Worm (Caenorhabditis elegans) whole organism, L4 larva: ENCODE measurements around the gene R03G8.6.
"Not testable (repeated sequence)": the region's sequence is repeated elsewhere in the genome, so short reads cannot be mapped to it uniquely, and the experiment has no call there.

ENCODE experiments used
- F10B5.3 ChIP-seq: sonication (generic microtip); optimal IDR thresholded peaks from 2 replicates; lab custom pipeline; 2016; ENCODE audit warnings: mild to moderate bottlenecking, missing genetic modification characterization, missing compliant biosample characterization
- F37D6.2 ChIP-seq: sonication (generic microtip); optimal IDR thresholded peaks from 2 replicates; lab custom pipeline; 2016; ENCODE audit warnings: mild to moderate bottlenecking, missing genetic modification characterization, missing compliant biosample characterization
- Y105C5A.15 ChIP-seq: fragments of 200-800 bp; sonication (Bioruptor generic); IDR thresholded peaks from 2 replicates; pipeline ENCODE4 v1.3.6; 2022; ENCODE audit warnings: missing genetic modification characterization, missing compliant biosample characterization
- Y48G9A.11 ChIP-seq: fragments of 200-800 bp; sonication (Bioruptor generic); IDR thresholded peaks from 2 replicates; pipeline ENCODE4 v1.3.6; 2022; ENCODE audit warnings: missing genetic modification reagents, missing genetic modification characterization, missing compliant biosample characterization
- ZK337.2 ChIP-seq: fragments of 200-800 bp; sonication (Bioruptor generic); IDR thresholded peaks from 2 replicates; pipeline ENCODE4 v1.3.6; 2022; ENCODE audit warnings: missing genetic modification reagents, missing genetic modification characterization, missing compliant biosample characterization
- aha-1 ChIP-seq: fragments of 150-350 bp; peaks from one replicate; lab custom pipeline; 2014; ENCODE audit warnings: missing biosample characterization, missing genetic modification characterization
- ceh-32 ChIP-seq: sonication (generic microtip); optimal IDR thresholded peaks from 2 replicates; lab custom pipeline; 2016; ENCODE audit warnings: mild to moderate bottlenecking, missing genetic modification characterization, missing compliant biosample characterization; ENCODE audit not compliant: poor library complexity
- ceh-44 ChIP-seq: fragments of 200-800 bp; sonication (Bioruptor generic); IDR thresholded peaks from 2 replicates; pipeline ENCODE4 v1.3.6; 2022; ENCODE audit warnings: missing genetic modification reagents, missing genetic modification characterization, missing compliant biosample characterization
- ces-1 ChIP-seq: fragments of 150-350 bp; sonication (generic microtip); optimal IDR thresholded peaks from 4 replicates; lab custom pipeline; 2014; ENCODE audit warnings: missing biosample characterization, missing genetic modification reagents, missing genetic modification characterization
- ctbp-1 ChIP-seq: fragments of 200-800 bp; sonication (Bioruptor generic); IDR thresholded peaks from 2 replicates; pipeline ENCODE4 v1.3.6; 2022; ENCODE audit warnings: missing genetic modification reagents, missing genetic modification characterization, missing compliant biosample characterization
- daf-16 ChIP-seq, 3 experiments: sonication (generic microtip); optimal IDR thresholded peaks; 2 replicates each; lab custom pipeline; 2016 to 2017; ENCODE audit warnings: missing genetic modification characterization in 3 of 3, missing genetic modification reagents in 3 of 3, mild to moderate bottlenecking in 2 of 3, missing compliant biosample characterization in 2 of 3, missing biosample characterization in 1 of 3, moderate library complexity in 1 of 3
- daf-19 ChIP-seq: fragments of 200-800 bp; sonication (Bioruptor generic); conservative IDR thresholded peaks from 2 replicates; pipeline ENCODE4 v1.3.6; 2022; ENCODE audit warnings: missing genetic modification characterization, missing compliant biosample characterization
- daf-8 ChIP-seq: fragments of 200-800 bp; sonication (Bioruptor generic); IDR thresholded peaks from 2 replicates; pipeline ENCODE4 v1.3.6; 2022; ENCODE audit warnings: missing genetic modification characterization, missing compliant biosample characterization
- dmd-6 ChIP-seq: fragments of 200-800 bp; sonication (Bioruptor generic); IDR thresholded peaks from 2 replicates; pipeline ENCODE4 v1.3.6; 2022; ENCODE audit warnings: missing genetic modification reagents, missing genetic modification characterization, missing compliant biosample characterization
- dpl-1 ChIP-seq: fragments of 150-350 bp; optimal IDR thresholded peaks from 2 replicates; lab custom pipeline; 2014; ENCODE audit warnings: missing biosample characterization, missing genetic modification reagents, missing genetic modification characterization
- duxl-1 ChIP-seq: sonication (generic microtip); optimal IDR thresholded peaks from 2 replicates; lab custom pipeline; 2016; ENCODE audit warnings: mild to moderate bottlenecking, missing genetic modification characterization, moderate library complexity, missing compliant biosample characterization; ENCODE audit not compliant: poor library complexity
- egl-43 ChIP-seq: fragments of 200-800 bp; sonication (Bioruptor generic); IDR thresholded peaks from 2 replicates; pipeline ENCODE4 v1.3.6; 2022; ENCODE audit warnings: missing genetic modification reagents, missing genetic modification characterization, missing compliant biosample characterization
- fkh-10 ChIP-seq: fragments of 150-350 bp; optimal IDR thresholded peaks from 2 replicates; lab custom pipeline; 2014; ENCODE audit warnings: missing biosample characterization, missing genetic modification reagents, missing genetic modification characterization
- hif-1 ChIP-seq, 2 experiments: sonication (generic microtip); optimal IDR thresholded peaks; 2 replicates each; lab custom pipeline; 2016 to 2017; ENCODE audit warnings: missing compliant biosample characterization in 2 of 2, missing genetic modification characterization in 2 of 2, missing genetic modification reagents in 2 of 2, missing genotype in 2 of 2, mild to moderate bottlenecking in 1 of 2
- hlh-30 ChIP-seq: sonication (generic microtip); optimal IDR thresholded peaks from 2 replicates; lab custom pipeline; 2017; ENCODE audit warnings: antibody characterized with exemption, mild to moderate bottlenecking, missing genetic modification characterization, missing compliant biosample characterization; ENCODE audit not compliant: insufficient read depth
- jun-1 ChIP-seq: fragments of 150-350 bp; optimal IDR thresholded peaks from 2 replicates; lab custom pipeline; 2014; ENCODE audit warnings: missing biosample characterization, missing genetic modification reagents, missing genetic modification characterization
- lin-13 ChIP-seq: fragments of 150-350 bp; optimal IDR thresholded peaks from 2 replicates; lab custom pipeline; 2014; ENCODE audit warnings: missing biosample characterization, missing genetic modification reagents, missing genetic modification characterization
- lsy-2 ChIP-seq, 2 experiments: fragments of 150-350 bp in 1 of 2; sonication (generic microtip) in 1 of 2; optimal IDR thresholded peaks; 2 replicates each; lab custom pipeline; 2014 to 2017; ENCODE audit warnings: missing biosample characterization in 2 of 2, missing genetic modification characterization in 2 of 2
- madf-5 ChIP-seq, 2 experiments: fragments of 200-800 bp; sonication (Bioruptor generic); IDR thresholded peaks; 2 replicates each; pipeline ENCODE4 v1.3.6; 2022; ENCODE audit warnings: missing compliant biosample characterization in 2 of 2, missing genetic modification characterization in 2 of 2
- madf-9 ChIP-seq: fragments of 200-800 bp; sonication (Bioruptor generic); conservative IDR thresholded peaks from 2 replicates; pipeline ENCODE4 v1.3.6; 2022; ENCODE audit warnings: missing genetic modification reagents, missing genetic modification characterization, missing compliant biosample characterization
- mdt-29 ChIP-seq: fragments of 200-800 bp; sonication (Bioruptor generic); IDR thresholded peaks from 2 replicates; pipeline ENCODE4 v1.3.6; 2022; ENCODE audit warnings: missing genetic modification reagents, missing genetic modification characterization, missing compliant biosample characterization
- mep-1 ChIP-seq: fragments of 150-350 bp; sonication (generic microtip); optimal IDR thresholded peaks from 3 replicates; lab custom pipeline; 2014; ENCODE audit warnings: missing biosample characterization, missing genetic modification characterization
- mes-2 ChIP-seq: sonication (generic microtip); optimal IDR thresholded peaks from 2 replicates; lab custom pipeline; 2016; ENCODE audit warnings: missing genotype, mild to moderate bottlenecking, missing genetic modification characterization, missing compliant biosample characterization; ENCODE audit not compliant: poor library complexity, severe bottlenecking
- mxl-2 ChIP-seq: fragments of 200-800 bp; sonication (Bioruptor generic); conservative IDR thresholded peaks from 2 replicates; pipeline ENCODE4 v1.3.6; 2022; ENCODE audit warnings: missing genetic modification reagents, missing genetic modification characterization, missing compliant biosample characterization
- mxl-3 ChIP-seq: fragments of 200-800 bp; sonication (Bioruptor generic); optimal IDR thresholded peaks from 2 replicates; lab custom pipeline; 2018; ENCODE audit warnings: mild to moderate bottlenecking, missing genetic modification characterization, missing compliant biosample characterization
- nhr-11 ChIP-seq: fragments of 150-350 bp; optimal IDR thresholded peaks from 2 replicates; lab custom pipeline; 2014; ENCODE audit warnings: missing biosample characterization, missing genetic modification characterization
- nhr-25 ChIP-seq: sonication (generic microtip); optimal IDR thresholded peaks from 2 replicates; lab custom pipeline; 2017; ENCODE audit warnings: missing genetic modification characterization, mild to moderate bottlenecking, missing compliant biosample characterization, antibody characterized with exemption, moderate library complexity, borderline replicate concordance; ENCODE audit not compliant: insufficient read depth
- nhr-28 ChIP-seq: fragments of 150-350 bp; optimal IDR thresholded peaks from 2 replicates; lab custom pipeline; 2014; ENCODE audit warnings: missing biosample characterization, missing genetic modification characterization
- nhr-41 ChIP-seq: fragments of 200-800 bp; sonication (Bioruptor generic); IDR thresholded peaks from 2 replicates; pipeline ENCODE4 v1.3.6; 2022; ENCODE audit warnings: missing genetic modification reagents, missing genetic modification characterization, missing compliant biosample characterization
- nhr-42 ChIP-seq: fragments of 200-800 bp; sonication (Bioruptor generic); IDR thresholded peaks from 2 replicates; pipeline ENCODE4 v1.3.6; 2022; ENCODE audit warnings: missing genetic modification characterization, missing compliant biosample characterization
- nhr-48 ChIP-seq: sonication (generic microtip); optimal IDR thresholded peaks from 2 replicates; lab custom pipeline; 2016; ENCODE audit warnings: mild to moderate bottlenecking, missing genetic modification characterization, missing compliant biosample characterization
- nhr-6 ChIP-seq: fragments of 150-350 bp; optimal IDR thresholded peaks from 2 replicates; lab custom pipeline; 2014; ENCODE audit warnings: missing biosample characterization, missing genetic modification characterization
- pha-4 ChIP-seq, 2 experiments: fragments of 150-350 bp in 1 of 2; fragments of 200-800 bp in 1 of 2; sonication (Bioruptor generic) in 1 of 2; IDR thresholded peaks in 1 of 2; optimal IDR thresholded peaks in 1 of 2; 2 replicates each; pipeline versions ENCODE4 v1.3.6 to Lab custom; 2014 to 2022; ENCODE audit warnings: missing genetic modification characterization in 2 of 2, missing genetic modification reagents in 2 of 2, missing biosample characterization in 1 of 2, missing compliant biosample characterization in 1 of 2
- pqm-1 ChIP-seq: sonication (generic microtip); optimal IDR thresholded peaks from 2 replicates; lab custom pipeline; 2017; ENCODE audit warnings: missing biosample characterization, missing genetic modification characterization
- rbr-2 ChIP-seq: sonication (generic microtip); optimal IDR thresholded peaks from 2 replicates; lab custom pipeline; 2016; ENCODE audit warnings: missing genotype, missing genetic modification characterization, missing compliant biosample characterization
- set-16 ChIP-seq: fragments of 200-800 bp; sonication (Bioruptor generic); IDR thresholded peaks from 2 replicates; pipeline ENCODE4 v1.3.6; 2022; ENCODE audit warnings: missing genetic modification reagents, missing genetic modification characterization, missing compliant biosample characterization
- spr-1 ChIP-seq: sonication (generic microtip); optimal IDR thresholded peaks from 2 replicates; lab custom pipeline; 2016; ENCODE audit warnings: mild to moderate bottlenecking, missing genetic modification characterization, missing compliant biosample characterization
- tag-97 ChIP-seq: fragments of 200-800 bp; sonication (Bioruptor generic); IDR thresholded peaks from 2 replicates; pipeline ENCODE4 v1.3.6; 2022; ENCODE audit warnings: missing genetic modification characterization, missing compliant biosample characterization
- unc-130 ChIP-seq: sonication (generic microtip); optimal IDR thresholded peaks from 2 replicates; lab custom pipeline; 2016; ENCODE audit warnings: missing genetic modification reagents, missing genetic modification characterization, missing compliant biosample characterization
- unc-62 ChIP-seq, 3 experiments: fragments of 150-350 bp in 1 of 3; sonication (generic microtip); optimal IDR thresholded peaks in 2 of 3; peaks in 1 of 3; 1 replicate in 1 of 3; 2 replicates in 2 of 3; lab custom pipeline; 2014 to 2017; ENCODE audit warnings: missing biosample characterization in 3 of 3, missing genetic modification characterization in 3 of 3, missing genetic modification reagents in 3 of 3, missing genotype in 1 of 3
- zip-11 ChIP-seq: fragments of 200-800 bp; sonication (Bioruptor generic); IDR thresholded peaks from 2 replicates; pipeline ENCODE4 v1.3.6; 2022; ENCODE audit warnings: missing genetic modification characterization, missing compliant biosample characterization
- zip-2 ChIP-seq: fragments of 150-350 bp; optimal IDR thresholded peaks from 2 replicates; lab custom pipeline; 2014; ENCODE audit warnings: missing biosample characterization, missing genetic modification characterization

The R03G8.6 gene

ce11 chrX:13046324-13046723, 54.0 kb downstream of the R03G8.6 start:
- TF ChIP-seq rbr-2: peak; percentile 89
- TF ChIP-seq set-16 (GFP tag; lab: Robert Waterston, UW): peak; percentile 63; the same call in 1 of the 2 replicates
- TF ChIP-seq egl-43 (GFP tag; lab: Robert Waterston, UW): peak; percentile 99
- TF ChIP-seq hif-1 (tag; optimal IDR thresholded peaks at IDR 0.05; lab: Kevin White, UChicago): peak; percentile 55 to 63
- TF ChIP-seq nhr-6 (tag; lab: Kevin White, UChicago): peak; percentile 70
- peak; percentile 32 for TF ChIP-seq dpl-1
- TF ChIP-seq Y48G9A.11 (GFP tag; lab: Robert Waterston, UW): peak; percentile 74; the same call in 1 of the 2 replicates
- peak; percentile 95 for TF ChIP-seq daf-19 (GFP tag; lab: Robert Waterston, UW)
- peak in 1 of 2 experiments; percentile 45 for TF ChIP-seq lsy-2 (tag; optimal IDR thresholded peaks at IDR 0.05; lab: Kevin White, UChicago)
- TF ChIP-seq Y105C5A.15 (GFP tag; lab: Robert Waterston, UW): peak; percentile 93
- peak; percentile 96; the same call in 1 of the 2 replicates for TF ChIP-seq pha-4 (GFP tag; IDR thresholded peaks at IDR 0.05; lab: Robert Waterston, UW)
- TF ChIP-seq pha-4 (tag; optimal IDR thresholded peaks at IDR 0.05; lab: Kevin White, UChicago): peak; percentile 11
- TF ChIP-seq duxl-1 (tag; lab: Kevin White, UChicago): peak; percentile 88
- TF ChIP-seq ceh-32 (tag; lab: Kevin White, UChicago): peak; percentile 35
- TF ChIP-seq nhr-41: peak; percentile 85
- peak in 1 of 2 experiments; percentile 97 for TF ChIP-seq unc-62 (GFP tag; optimal IDR thresholded peaks at IDR 0.05 in 1 of 2; lab: Kevin White, UChicago)
- not testable (repeated sequence) for TF ChIP-seq unc-62 (tag; optimal IDR thresholded peaks at IDR 0.05; lab: Kevin White, UChicago)
- peak; percentile 16 for TF ChIP-seq pqm-1
- peak; percentile 81 for TF ChIP-seq fkh-10 (GFP tag; lab: Kevin White, UChicago)
- peak; percentile 57 for TF ChIP-seq F10B5.3 (tag; lab: Kevin White, UChicago)
- peak; percentile 87 for TF ChIP-seq dmd-6 (GFP tag; lab: Robert Waterston, UW)
- peak; percentile 75 for TF ChIP-seq lin-13 (GFP tag; lab: Kevin White, UChicago)
- TF ChIP-seq tag-97: 0 out of 2 replicates have a peak, but pooled peaks have one; percentile 50
- TF ChIP-seq mxl-3 (GFP tag; lab: Kevin White, UChicago): peak; percentile 63
- peak; percentile 85 for TF ChIP-seq nhr-28 (tag; lab: Kevin White, UChicago)
- peak; percentile 75 for TF ChIP-seq spr-1 (tag; lab: Kevin White, UChicago)
- peak; percentile 85 for TF ChIP-seq F37D6.2 (tag; lab: Kevin White, UChicago)
- TF ChIP-seq zip-11 (GFP tag; lab: Robert Waterston, UW): peak; percentile 90
- peak; percentile 96 for TF ChIP-seq ceh-44 (GFP tag; lab: Robert Waterston, UW)
- peak; percentile 57 to 94 for TF ChIP-seq daf-16 (GFP tag; optimal IDR thresholded peaks at IDR 0.05; lab: Kevin White, UChicago)
- TF ChIP-seq daf-16 (tag; optimal IDR thresholded peaks at IDR 0.05; lab: Kevin White, UChicago): peak; percentile 85
- peak; percentile 74 to 92; a peak in 3 of 4 replicates for TF ChIP-seq madf-5 (GFP tag; IDR thresholded peaks at IDR 0.05; lab: Robert Waterston, UW)
- TF ChIP-seq jun-1: peak; percentile 85
- TF ChIP-seq aha-1 (tag; lab: Kevin White, UChicago): peak; percentile 100
- peak; percentile 79 for TF ChIP-seq nhr-11 (tag; lab: Kevin White, UChicago)
- peak; percentile 35 for TF ChIP-seq ces-1
- peak; percentile 97 for TF ChIP-seq ctbp-1 (GFP tag; lab: Robert Waterston, UW)
- TF ChIP-seq hlh-30 (tag; lab: Kevin White, UChicago): peak; percentile 79
- 0 out of 2 replicates have a peak, but pooled peaks have one; percentile 35 for TF ChIP-seq daf-8 (GFP tag; lab: Robert Waterston, UW)
- TF ChIP-seq nhr-48 (tag; lab: Kevin White, UChicago): peak; percentile 80
- TF ChIP-seq mep-1: peak; percentile 94
- peak; percentile 85 for TF ChIP-seq mdt-29 (GFP tag; lab: Robert Waterston, UW)
- TF ChIP-seq mxl-2 (GFP tag; lab: Robert Waterston, UW): peak; percentile 77
- peak; percentile 82 for TF ChIP-seq mes-2 (tag; lab: Kevin White, UChicago)
- TF ChIP-seq nhr-25 (tag; lab: Kevin White, UChicago): peak; percentile 45
- peak; percentile 95 for TF ChIP-seq madf-9 (GFP tag; lab: Robert Waterston, UW)
- peak; percentile 91 for TF ChIP-seq ZK337.2
- TF ChIP-seq zip-2 (tag; lab: Kevin White, UChicago): peak; percentile 80
- TF ChIP-seq nhr-42 (GFP tag; lab: Robert Waterston, UW): peak; percentile 93
- peak; percentile 52 for TF ChIP-seq unc-130
